Fruit fly (Drosophila melanogaster): ENCODE data around the gene CCAP.

The CCAP gene

dm6 chr3R:22710662-22711061 lies 8.8 kb upstream of the CCAP start, which contains the start of gene CG4907:
CG4907 (minus strand) TSS chr3R:22710762.
- TF ChIP-seq sage (GFP tag; optimal IDR thresholded peaks at IDR 0.05) (no peak), ey (GFP tag; optimal IDR thresholded peaks at IDR 0.05) (no peak), Hnf4 (GFP tag; optimal IDR thresholded peaks at IDR 0.05) (no peak), jim (GFP tag; optimal IDR thresholded peaks at IDR 0.05) (no peak), CrebA (GFP tag; optimal IDR thresholded peaks at IDR 0.05; ENCODE audit: borderline replicate concordance) (no peak), dmrt93B (GFP tag; optimal IDR thresholded peaks at IDR 0.05) (no peak), HLH106 (tag; optimal IDR thresholded peaks at IDR 0.05) (no peak), dsf (GFP tag; optimal IDR thresholded peaks at IDR 0.05; ENCODE audit: borderline replicate concordance) (no peak)

DNA sequence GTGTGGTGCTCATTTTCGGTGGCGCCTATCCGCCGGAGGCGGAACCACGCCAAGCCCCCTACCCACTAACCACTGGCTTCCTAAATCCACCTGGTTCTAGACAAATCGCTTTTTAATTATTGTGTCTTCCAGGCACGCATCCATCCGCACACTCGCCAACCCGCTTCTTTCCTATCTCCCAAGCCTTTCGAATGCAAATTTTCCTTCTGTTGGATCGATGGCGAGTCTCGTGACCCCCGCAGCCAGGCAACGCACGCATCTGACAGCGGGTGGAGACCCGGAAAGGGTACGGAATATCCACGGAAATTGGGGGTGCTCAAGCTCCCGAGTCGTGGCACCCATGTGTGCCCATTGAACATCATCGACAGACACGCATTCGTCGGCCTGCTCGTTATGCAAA lies 5.3 kb upstream of the CCAP start, which contains the start of gene CG13842:
TSS of gene CG13842 (minus strand) at position 101 of the 400 bp plus-strand sequence.
- no peak for TF ChIP-seq Abd-B (GFP tag; optimal IDR thresholded peaks at IDR 0.05)
- no peak for TF ChIP-seq Vsx2 (GFP tag; optimal IDR thresholded peaks at IDR 0.05; ENCODE audit: partially characterized antibody)
- no peak for TF ChIP-seq CG9705 (GFP tag; optimal IDR thresholded peaks at IDR 0.05)
- no peak for TF ChIP-seq h (GFP tag; optimal IDR thresholded peaks at IDR 0.05)

DNA sequence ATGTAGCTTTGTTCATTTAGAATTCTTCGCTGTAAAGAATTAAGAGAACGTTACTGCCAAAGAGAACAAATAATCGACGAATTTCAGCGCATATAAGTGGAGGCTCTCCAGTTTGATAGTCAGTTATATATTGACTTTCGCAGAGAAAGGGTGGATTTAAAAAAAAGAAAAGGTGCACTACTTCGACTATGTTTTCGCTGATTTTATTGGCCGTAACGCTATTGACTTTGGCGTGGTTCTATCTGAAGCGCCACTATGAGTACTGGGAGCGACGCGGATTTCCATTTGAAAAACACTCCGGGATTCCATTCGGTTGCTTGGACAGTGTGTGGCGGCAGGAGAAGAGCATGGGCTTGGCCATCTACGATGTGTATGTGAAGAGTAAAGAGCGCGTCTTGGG lies 3.7 kb downstream of the CCAP start, which contains the start of gene Cyp6d4:
TSS of gene Cyp6d4 (plus strand) at position 112 of the 400 bp plus-strand sequence.
- TF ChIP-seq Dif (GFP tag; optimal IDR thresholded peaks at IDR 0.05; ENCODE audit: partially characterized antibody) (peak; percentile 25), OdsH (GFP tag; optimal IDR thresholded peaks at IDR 0.05) (no peak), fru (GFP tag; optimal IDR thresholded peaks at IDR 0.05) (peak; percentile 65), sage (GFP tag; optimal IDR thresholded peaks at IDR 0.05) (no peak), Abd-B (GFP tag; optimal IDR thresholded peaks at IDR 0.05) (no peak), N (GFP tag; optimal IDR thresholded peaks at IDR 0.05) (no peak), Hr78 (GFP tag; optimal IDR thresholded peaks at IDR 0.05) (no peak), Hr83 (GFP tag; optimal IDR thresholded peaks at IDR 0.05; ENCODE audit: poor library complexity, severe bottlenecking) (no peak), Vsx2 (GFP tag; optimal IDR thresholded peaks at IDR 0.05; ENCODE audit: partially characterized antibody) (no peak), psq (GFP tag; optimal IDR thresholded peaks at IDR 0.05) (no peak), Rel (GFP tag; optimal IDR thresholded peaks at IDR 0.05) (no peak), Rel (tag; optimal IDR thresholded peaks at IDR 0.05) (no peak), dl (GFP tag; optimal IDR thresholded peaks at IDR 0.05; ENCODE audit: insufficient read depth in 1 of 2, partially characterized antibody in 2 of 2) (no peak), Jra (GFP tag; optimal IDR thresholded peaks at IDR 0.05) (no peak), Sp1 (GFP tag; optimal IDR thresholded peaks at IDR 0.05) (no peak), Myc (optimal IDR thresholded peaks at IDR 0.05) (no peak), CG9705 (GFP tag; optimal IDR thresholded peaks at IDR 0.05) (no peak), Dfd (GFP tag; optimal IDR thresholded peaks at IDR 0.05) (no peak)

DNA sequence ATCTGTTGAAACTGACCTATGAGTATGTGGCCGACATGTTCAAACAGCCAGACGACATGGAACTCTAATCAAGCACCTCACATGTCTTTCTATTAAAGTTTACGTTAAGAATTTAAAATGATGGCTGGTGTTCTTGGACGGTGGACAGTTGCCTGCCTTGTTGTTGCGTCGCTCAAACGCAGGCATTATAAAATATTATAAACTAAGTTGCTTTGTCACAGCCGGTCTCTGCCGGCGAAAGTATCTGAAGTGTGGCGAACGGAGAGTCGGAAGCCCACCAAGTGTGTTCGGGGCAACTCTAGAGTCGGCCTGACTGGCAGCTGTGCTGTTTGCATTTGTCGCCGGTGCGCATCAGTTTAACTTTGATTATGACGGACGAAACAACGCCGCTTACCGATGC lies 7.2 kb downstream of the CCAP start, which contains the start of gene cd:
TSS of gene cd (plus strand) at position 301 of the 400 bp plus-strand sequence.
- no peak for TF ChIP-seq Hr78 (GFP tag; optimal IDR thresholded peaks at IDR 0.05)
- no peak for TF ChIP-seq tai (GFP tag; optimal IDR thresholded peaks at IDR 0.05)
- TF ChIP-seq Hr83 (GFP tag; optimal IDR thresholded peaks at IDR 0.05; ENCODE audit: poor library complexity, severe bottlenecking): no peak
- TF ChIP-seq GATAd (GFP tag; optimal IDR thresholded peaks at IDR 0.05): no peak
- no peak for TF ChIP-seq Mio (GFP tag; optimal IDR thresholded peaks at IDR 0.05)
- no peak for TF ChIP-seq CG32264 (GFP tag; optimal IDR thresholded peaks at IDR 0.05)
- TF ChIP-seq Hnf4 (GFP tag; optimal IDR thresholded peaks at IDR 0.05): no peak
- no peak for TF ChIP-seq CrebA (GFP tag; optimal IDR thresholded peaks at IDR 0.05; ENCODE audit: borderline replicate concordance)
- no peak for TF ChIP-seq Vsx2 (GFP tag; optimal IDR thresholded peaks at IDR 0.05; ENCODE audit: partially characterized antibody)
- no peak for TF ChIP-seq dmrt93B (GFP tag; optimal IDR thresholded peaks at IDR 0.05)
- TF ChIP-seq HLH106 (tag; optimal IDR thresholded peaks at IDR 0.05): no peak
- TF ChIP-seq Sp1 (GFP tag; optimal IDR thresholded peaks at IDR 0.05): no peak
- no peak for TF ChIP-seq pan (optimal IDR thresholded peaks at IDR 0.05)
- TF ChIP-seq brk (GFP tag; optimal IDR thresholded peaks at IDR 0.05): no peak
- no peak for TF ChIP-seq br (GFP tag; optimal IDR thresholded peaks at IDR 0.05)
- TF ChIP-seq Dif (GFP tag; optimal IDR thresholded peaks at IDR 0.05; ENCODE audit: partially characterized antibody): no peak
- no peak for TF ChIP-seq jim (GFP tag; optimal IDR thresholded peaks at IDR 0.05)
